Worm (Caenorhabditis elegans) whole organism, late embryonic: ENCODE results near the gene kynu-1.

Experiments used
- C38D4.7 ChIP-seq: fragments of 200-800 bp; sonication (Bioruptor generic); optimal IDR thresholded peaks from 2 replicates; lab custom pipeline; 2018; ENCODE audit warnings: mild to moderate bottlenecking, missing genetic modification characterization, moderate library complexity, missing compliant biosample characterization
- Y22D7AL.16 ChIP-seq: sonication (generic microtip); optimal IDR thresholded peaks from 2 replicates; lab custom pipeline; 2016; ENCODE audit warnings: missing genetic modification characterization, missing compliant biosample characterization
- ahr-1 ChIP-seq: sonication (generic microtip); optimal IDR thresholded peaks from 2 replicates; lab custom pipeline; 2016; ENCODE audit warnings: missing genetic modification characterization, missing compliant biosample characterization
- ceh-14 ChIP-seq: sonication (generic microtip); optimal IDR thresholded peaks from 2 replicates; lab custom pipeline; 2016; ENCODE audit warnings: missing genotype, missing genetic modification characterization, missing compliant biosample characterization
- ceh-18 ChIP-seq: sonication (generic microtip); optimal IDR thresholded peaks from 2 replicates; lab custom pipeline; 2016; ENCODE audit warnings: missing genetic modification characterization, missing compliant biosample characterization
- ceh-19 ChIP-seq: fragments of 200-800 bp; sonication (Bioruptor generic); optimal IDR thresholded peaks from 2 replicates; lab custom pipeline; 2018; ENCODE audit warnings: mild to moderate bottlenecking, missing genetic modification characterization, missing compliant biosample characterization
- ceh-22 ChIP-seq: sonication (generic microtip); optimal IDR thresholded peaks from 2 replicates; lab custom pipeline; 2017; ENCODE audit warnings: missing biosample characterization, missing genetic modification characterization
- ceh-30 ChIP-seq: fragments of 150-350 bp; optimal IDR thresholded peaks from 2 replicates; lab custom pipeline; 2014; ENCODE audit warnings: missing biosample characterization, missing genetic modification characterization
- ceh-31 ChIP-seq: sonication (generic microtip); optimal IDR thresholded peaks from 2 replicates; lab custom pipeline; 2016; ENCODE audit warnings: missing genetic modification characterization, missing compliant biosample characterization
- ceh-34 ChIP-seq: sonication (generic microtip); optimal IDR thresholded peaks from 2 replicates; lab custom pipeline; 2016; ENCODE audit warnings: mild to moderate bottlenecking, missing genetic modification characterization, missing compliant biosample characterization
- ceh-45 ChIP-seq: fragments of 200-800 bp; sonication (Bioruptor generic); IDR thresholded peaks from 2 replicates; pipeline ENCODE4 v1.3.6; 2022; ENCODE audit warnings: missing genetic modification reagents, missing genetic modification characterization, missing compliant biosample characterization
- ceh-6 ChIP-seq: fragments of 200-800 bp; sonication (Bioruptor generic); optimal IDR thresholded peaks from 2 replicates; lab custom pipeline; 2018; ENCODE audit warnings: mild to moderate bottlenecking, missing genetic modification characterization, missing compliant biosample characterization
- che-1 ChIP-seq: sonication (generic microtip); optimal IDR thresholded peaks from 2 replicates; lab custom pipeline; 2016; ENCODE audit warnings: mild to moderate bottlenecking, missing genetic modification characterization, missing compliant biosample characterization
- dve-1 ChIP-seq: sonication (generic microtip); optimal IDR thresholded peaks from 2 replicates; lab custom pipeline; 2017; ENCODE audit warnings: antibody characterized with exemption, mild to moderate bottlenecking, missing genetic modification characterization, missing compliant biosample characterization
- elt-2 ChIP-seq: sonication (generic microtip); optimal IDR thresholded peaks from 2 replicates; lab custom pipeline; 2016; ENCODE audit warnings: missing genetic modification reagents, missing genetic modification characterization, missing compliant biosample characterization
- elt-4 ChIP-seq: sonication (generic microtip); optimal IDR thresholded peaks from 2 replicates; lab custom pipeline; 2016; ENCODE audit warnings: missing genetic modification characterization, missing compliant biosample characterization
- fax-1 ChIP-seq: sonication (generic microtip); optimal IDR thresholded peaks from 2 replicates; lab custom pipeline; 2016; ENCODE audit warnings: missing genotype, missing genetic modification characterization, missing compliant biosample characterization
- fkh-10 ChIP-seq: fragments of 150-350 bp; optimal IDR thresholded peaks from 2 replicates; lab custom pipeline; 2014; ENCODE audit warnings: missing biosample characterization, missing genetic modification reagents, missing genetic modification characterization
- fkh-6 ChIP-seq: sonication (generic microtip); optimal IDR thresholded peaks from 2 replicates; lab custom pipeline; 2016; ENCODE audit warnings: missing genetic modification characterization, missing compliant biosample characterization
- gmeb-2 ChIP-seq: sonication (generic microtip); optimal IDR thresholded peaks from 2 replicates; lab custom pipeline; 2016; ENCODE audit warnings: missing genetic modification characterization, inconsistent platforms, missing compliant biosample characterization
- hlh-13 ChIP-seq: fragments of 200-800 bp; sonication (Bioruptor generic); optimal IDR thresholded peaks from 2 replicates; lab custom pipeline; 2018; ENCODE audit warnings: mild to moderate bottlenecking, missing genetic modification characterization, missing compliant biosample characterization
- hlh-15 ChIP-seq: sonication (generic microtip); optimal IDR thresholded peaks from 2 replicates; lab custom pipeline; 2016; ENCODE audit warnings: missing genetic modification characterization, missing compliant biosample characterization
- hlh-30 ChIP-seq: sonication (generic microtip); optimal IDR thresholded peaks from 2 replicates; lab custom pipeline; 2017; ENCODE audit warnings: antibody characterized with exemption, missing genetic modification characterization, missing compliant biosample characterization; ENCODE audit not compliant: insufficient read depth
- hlh-6 ChIP-seq: sonication (generic microtip); optimal IDR thresholded peaks from 2 replicates; lab custom pipeline; 2016; ENCODE audit warnings: missing genotype, missing genetic modification characterization, missing compliant biosample characterization
- hlh-8 ChIP-seq: sonication (generic microtip); optimal IDR thresholded peaks from 2 replicates; lab custom pipeline; 2016; ENCODE audit warnings: missing genotype, missing genetic modification characterization, missing compliant biosample characterization
- lin-11 ChIP-seq: fragments of 200-800 bp; sonication (Bioruptor generic); optimal IDR thresholded peaks from 2 replicates; lab custom pipeline; 2018; ENCODE audit warnings: mild to moderate bottlenecking, missing genetic modification characterization, missing compliant biosample characterization
- mec-3 ChIP-seq: sonication (generic microtip); optimal IDR thresholded peaks from 2 replicates; lab custom pipeline; 2016; ENCODE audit warnings: borderline replicate concordance, missing genetic modification characterization, missing compliant biosample characterization
- nhr-11 ChIP-seq: fragments of 150-350 bp; optimal IDR thresholded peaks from 2 replicates; lab custom pipeline; 2014; ENCODE audit warnings: missing biosample characterization, missing genetic modification characterization
- npax-4 ChIP-seq: sonication (generic microtip); optimal IDR thresholded peaks from 2 replicates; lab custom pipeline; 2016; ENCODE audit warnings: missing genetic modification characterization, missing compliant biosample characterization
- odd-2 ChIP-seq: sonication (generic microtip); optimal IDR thresholded peaks from 2 replicates; lab custom pipeline; 2017; ENCODE audit warnings: antibody characterized with exemption, mild to moderate bottlenecking, missing genetic modification characterization, missing compliant biosample characterization
- pag-3 ChIP-seq: sonication (generic microtip); optimal IDR thresholded peaks from 2 replicates; lab custom pipeline; 2016; ENCODE audit warnings: missing compliant biosample characterization, missing genetic modification characterization, borderline replicate concordance
- pat-9 ChIP-seq: fragments of 200-800 bp; sonication (Bioruptor generic); optimal IDR thresholded peaks from 2 replicates; lab custom pipeline; 2018; ENCODE audit warnings: mild to moderate bottlenecking, missing genetic modification characterization, moderate library complexity, missing compliant biosample characterization
- pax-1 ChIP-seq: fragments of 150-350 bp; optimal IDR thresholded peaks from 2 replicates; lab custom pipeline; 2014; ENCODE audit warnings: missing biosample characterization, missing genetic modification characterization
- pha-2 ChIP-seq: sonication (generic microtip); optimal IDR thresholded peaks from 2 replicates; lab custom pipeline; 2017; ENCODE audit warnings: mild to moderate bottlenecking, missing genetic modification characterization, missing compliant biosample characterization
- pha-4 ChIP-seq: fragments of 150-350 bp; optimal IDR thresholded peaks from 2 replicates; lab custom pipeline; 2018; ENCODE audit warnings: missing biosample characterization, missing genetic modification reagents, missing genetic modification characterization
- ref-2 ChIP-seq: sonication (generic microtip); optimal IDR thresholded peaks from 2 replicates; lab custom pipeline; 2016; ENCODE audit warnings: missing genetic modification characterization, missing compliant biosample characterization
- sox-2 ChIP-seq: fragments of 200-800 bp; sonication (Bioruptor generic); IDR thresholded peaks from 2 replicates; pipeline ENCODE4 v1.3.6; 2022; ENCODE audit warnings: missing genetic modification reagents, missing genetic modification characterization, missing compliant biosample characterization
- sox-4 ChIP-seq: sonication (generic microtip); optimal IDR thresholded peaks from 2 replicates; lab custom pipeline; 2017; ENCODE audit warnings: mild to moderate bottlenecking, missing genetic modification characterization, inconsistent platforms, missing compliant biosample characterization
- tbx-2 ChIP-seq: sonication (generic microtip); optimal IDR thresholded peaks from 2 replicates; lab custom pipeline; 2016; ENCODE audit warnings: missing genetic modification characterization, missing compliant biosample characterization
- tbx-7 ChIP-seq: sonication (generic microtip); optimal IDR thresholded peaks from 2 replicates; lab custom pipeline; 2016; ENCODE audit warnings: missing genotype, missing genetic modification characterization, missing compliant biosample characterization
- ttx-3 ChIP-seq: sonication (generic microtip); optimal IDR thresholded peaks from 2 replicates; lab custom pipeline; 2016; ENCODE audit warnings: missing genetic modification reagents, missing genetic modification characterization, missing compliant biosample characterization
- unc-3 ChIP-seq, 2 experiments: fragments of 200-800 bp in 1 of 2; sonication (Bioruptor generic) in 1 of 2; sonication (generic microtip) in 1 of 2; conservative IDR thresholded peaks in 1 of 2; optimal IDR thresholded peaks in 1 of 2; 2 replicates each; pipeline versions ENCODE4 v1.3.6 to Lab custom; 2016 to 2022; ENCODE audit warnings: missing compliant biosample characterization in 2 of 2, missing genetic modification characterization in 2 of 2, missing genetic modification reagents in 1 of 2
- unc-42 ChIP-seq: sonication (generic microtip); optimal IDR thresholded peaks from 2 replicates; lab custom pipeline; 2016; ENCODE audit warnings: missing genotype, missing genetic modification characterization, missing compliant biosample characterization
- unc-86 ChIP-seq: sonication (generic microtip); optimal IDR thresholded peaks from 2 replicates; lab custom pipeline; 2016; ENCODE audit warnings: missing genetic modification characterization, missing compliant biosample characterization
- zip-5 ChIP-seq: sonication (generic microtip); optimal IDR thresholded peaks from 2 replicates; lab custom pipeline; 2016; ENCODE audit warnings: missing genetic modification characterization, missing compliant biosample characterization
- ztf-16 ChIP-seq: sonication (generic microtip); optimal IDR thresholded peaks from 2 replicates; lab custom pipeline; 2017; ENCODE audit warnings: missing genetic modification characterization, missing compliant biosample characterization

Gene kynu-1

ce11 chrX:6100395-6101099, 8.6 kb downstream of the kynu-1 start:
- no peak for TF ChIP-seq unc-86 (tag; lab: Kevin White, UChicago)
- TF ChIP-seq pag-3 (tag; lab: Kevin White, UChicago) = no peak
- TF ChIP-seq ttx-3 = no peak
- TF ChIP-seq sox-2 (GFP tag; lab: Robert Waterston, UW) = no peak
- no peak for TF ChIP-seq che-1 (tag; lab: Kevin White, UChicago)
- no peak for TF ChIP-seq unc-42 (tag; lab: Kevin White, UChicago)
- TF ChIP-seq fkh-10 (GFP tag; lab: Kevin White, UChicago) = no peak
- TF ChIP-seq, all 69 proteins: peak for 0

- no peak for TF ChIP-seq hlh-6 (tag; lab: Kevin White, UChicago)
- TF ChIP-seq elt-2 (tag; lab: Kevin White, UChicago) = peak; percentile 47
- no peak for TF ChIP-seq hlh-30 (tag; lab: Kevin White, UChicago)
- no peak for TF ChIP-seq ceh-6 (GFP tag; lab: Kevin White, UChicago)
- TF ChIP-seq ceh-19 (GFP tag; lab: Kevin White, UChicago) = no peak
- TF ChIP-seq ceh-34 (tag; lab: Kevin White, UChicago) = no peak
These were observed 10.7 kb downstream of the kynu-1 start for ce11 chrX:6098420-6098819.

ce11 chrX:6097551-6097950, 11.6 kb downstream of the kynu-1 start, which contains the start of gene C15H9.4:
C15H9.4 (plus strand) TSS chrX:6097643.
- TF ChIP-seq ahr-1 (tag; lab: Kevin White, UChicago) (no peak), hlh-8 (no peak), fkh-10 (GFP tag; lab: Kevin White, UChicago) (no peak), gmeb-2 (tag; lab: Kevin White, UChicago) (no peak), hlh-15 (tag; lab: Kevin White, UChicago) (no peak), ttx-3 (no peak), ceh-31 (tag; lab: Kevin White, UChicago) (peak; percentile 57), tbx-2 (tag; lab: Kevin White, UChicago) (peak; percentile 53), nhr-11 (tag; lab: Kevin White, UChicago) (no peak), fax-1 (tag; lab: Kevin White, UChicago) (no peak), Y22D7AL.16 (tag; lab: Kevin White, UChicago) (no peak), pha-4 (tag; lab: Kevin White, UChicago) (no peak), sox-4 (no peak), C38D4.7 (GFP tag; lab: Kevin White, UChicago) (no peak), unc-3 (GFP tag; conservative IDR thresholded peaks at IDR 0.05; lab: Robert Waterston, UW) (no peak), unc-3 (tag; optimal IDR thresholded peaks at IDR 0.05; lab: Kevin White, UChicago) (no peak), ceh-14 (peak; percentile 40), ceh-19 (GFP tag; lab: Kevin White, UChicago) (peak; percentile 6), npax-4 (tag; lab: Kevin White, UChicago) (no peak), tbx-7 (tag; lab: Kevin White, UChicago) (no peak), elt-2 (tag; lab: Kevin White, UChicago) (no peak), odd-2 (no peak), pat-9 (tag; lab: Kevin White, UChicago) (no peak), unc-42 (tag; lab: Kevin White, UChicago) (peak; percentile 61), ceh-22 (tag; lab: Kevin White, UChicago) (no peak), pag-3 (tag; lab: Kevin White, UChicago) (no peak), hlh-13 (no peak), ceh-45 (GFP tag; lab: Robert Waterston, UW) (no peak), unc-86 (tag; lab: Kevin White, UChicago) (no peak), pax-1 (tag; lab: Kevin White, UChicago) (no peak), elt-4 (tag; lab: Kevin White, UChicago) (no peak), mec-3 (tag; lab: Kevin White, UChicago) (no peak), pha-2 (peak; percentile 71), fkh-6 (tag; lab: Kevin White, UChicago) (no peak), ztf-16 (tag; lab: Kevin White, UChicago) (no peak), hlh-30 (tag; lab: Kevin White, UChicago) (no peak), ceh-30 (no peak), ceh-18 (tag; lab: Kevin White, UChicago) (no peak), zip-5 (tag; lab: Kevin White, UChicago) (no peak), ceh-6 (GFP tag; lab: Kevin White, UChicago) (no peak), ref-2 (tag; lab: Kevin White, UChicago) (peak; percentile 23), lin-11 (tag; lab: Kevin White, UChicago) (no peak), dve-1 (tag; lab: Kevin White, UChicago) (no peak)
